Fruit fly (Drosophila melanogaster): Measurements from ENCODE around the gene CG34301.

Gene CG34301

dm6 chr3R:8742661-8743060, 30.6 kb upstream of the CG34301 start:
- no peak for TF ChIP-seq Rel (GFP tag; optimal IDR thresholded peaks at IDR 0.05)
- no peak for TF ChIP-seq Rel (tag; optimal IDR thresholded peaks at IDR 0.05)
- TF ChIP-seq GATAd (GFP tag; optimal IDR thresholded peaks at IDR 0.05): no peak
- no peak for TF ChIP-seq Dif (GFP tag; optimal IDR thresholded peaks at IDR 0.05; ENCODE audit: partially characterized antibody)
- no peak for TF ChIP-seq brk (GFP tag; optimal IDR thresholded peaks at IDR 0.05)
- TF ChIP-seq dl (GFP tag; optimal IDR thresholded peaks at IDR 0.05; ENCODE audit: insufficient read depth in 1 of 2, partially characterized antibody in 2 of 2): no peak
- TF ChIP-seq dsf (GFP tag; optimal IDR thresholded peaks at IDR 0.05; ENCODE audit: borderline replicate concordance): no peak
- TF ChIP-seq rgr (GFP tag; optimal IDR thresholded peaks at IDR 0.05): no peak
- TF ChIP-seq sv (GFP tag; optimal IDR thresholded peaks at IDR 0.05): no peak
- no peak for TF ChIP-seq CG32264 (GFP tag; optimal IDR thresholded peaks at IDR 0.05)
- TF ChIP-seq ey (GFP tag; optimal IDR thresholded peaks at IDR 0.05): no peak

dm6 chr3R:8744198-8744597, 29.0 kb upstream of the CG34301 start:
- TF ChIP-seq psq (GFP tag; optimal IDR thresholded peaks at IDR 0.05) (peak; percentile 12), Rel (GFP tag; optimal IDR thresholded peaks at IDR 0.05) (no peak), Rel (tag; optimal IDR thresholded peaks at IDR 0.05) (no peak), Vsx2 (GFP tag; optimal IDR thresholded peaks at IDR 0.05; ENCODE audit: partially characterized antibody) (no peak), usp (GFP tag; optimal IDR thresholded peaks at IDR 0.05) (no peak), HLH106 (tag; optimal IDR thresholded peaks at IDR 0.05) (peak; percentile 52), Jra (GFP tag; optimal IDR thresholded peaks at IDR 0.05) (no peak), Hnf4 (GFP tag; optimal IDR thresholded peaks at IDR 0.05) (peak; percentile 54), CG9705 (GFP tag; optimal IDR thresholded peaks at IDR 0.05) (no peak), dmrt93B (GFP tag; optimal IDR thresholded peaks at IDR 0.05) (peak; percentile 19), br (GFP tag; optimal IDR thresholded peaks at IDR 0.05) (peak; percentile 42), Dfd (GFP tag; optimal IDR thresholded peaks at IDR 0.05) (no peak), ey (GFP tag; optimal IDR thresholded peaks at IDR 0.05) (peak; percentile 65), foxo (GFP tag; optimal IDR thresholded peaks at IDR 0.05) (peak in 1 of 2 experiments; percentile 53), GATAd (GFP tag; optimal IDR thresholded peaks at IDR 0.05) (no peak), fru (GFP tag; optimal IDR thresholded peaks at IDR 0.05) (peak; percentile 47), N (GFP tag; optimal IDR thresholded peaks at IDR 0.05) (no peak), Dif (GFP tag; optimal IDR thresholded peaks at IDR 0.05; ENCODE audit: partially characterized antibody) (no peak), brk (GFP tag; optimal IDR thresholded peaks at IDR 0.05) (no peak), Hr78 (GFP tag; optimal IDR thresholded peaks at IDR 0.05) (no peak), sv (GFP tag; optimal IDR thresholded peaks at IDR 0.05) (peak; percentile 15), h (GFP tag; optimal IDR thresholded peaks at IDR 0.05) (peak; percentile 60), Abd-B (GFP tag; optimal IDR thresholded peaks at IDR 0.05) (no peak), Mio (GFP tag; optimal IDR thresholded peaks at IDR 0.05) (no peak), dl (GFP tag; optimal IDR thresholded peaks at IDR 0.05; ENCODE audit: insufficient read depth in 1 of 2, partially characterized antibody in 2 of 2) (no peak), pan (optimal IDR thresholded peaks at IDR 0.05) (no peak), tai (GFP tag; optimal IDR thresholded peaks at IDR 0.05) (peak; percentile 54), lola (GFP tag; optimal IDR thresholded peaks at IDR 0.05) (no peak), rgr (GFP tag; optimal IDR thresholded peaks at IDR 0.05) (peak; percentile 50), OdsH (GFP tag; optimal IDR thresholded peaks at IDR 0.05) (peak; percentile 46), CrebA (GFP tag; optimal IDR thresholded peaks at IDR 0.05; ENCODE audit: borderline replicate concordance) (no peak), dsf (GFP tag; optimal IDR thresholded peaks at IDR 0.05; ENCODE audit: borderline replicate concordance) (no peak)

dm6 chr3R:8746354-8746753, 26.9 kb upstream of the CG34301 start:
- peak; percentile 76 for TF ChIP-seq HLH106 (tag; optimal IDR thresholded peaks at IDR 0.05)
- no peak for TF ChIP-seq Mio (GFP tag; optimal IDR thresholded peaks at IDR 0.05)
- peak; percentile 80 for TF ChIP-seq rgr (GFP tag; optimal IDR thresholded peaks at IDR 0.05)
- no peak for TF ChIP-seq sv (GFP tag; optimal IDR thresholded peaks at IDR 0.05)
- no peak for TF ChIP-seq lola (GFP tag; optimal IDR thresholded peaks at IDR 0.05)
- no peak for TF ChIP-seq dsf (GFP tag; optimal IDR thresholded peaks at IDR 0.05; ENCODE audit: borderline replicate concordance)
- no peak for TF ChIP-seq CrebA (GFP tag; optimal IDR thresholded peaks at IDR 0.05; ENCODE audit: borderline replicate concordance)
- TF ChIP-seq Hnf4 (GFP tag; optimal IDR thresholded peaks at IDR 0.05): peak; percentile 74
- TF ChIP-seq CG32264 (GFP tag; optimal IDR thresholded peaks at IDR 0.05): no peak
- no peak for TF ChIP-seq Dif (GFP tag; optimal IDR thresholded peaks at IDR 0.05; ENCODE audit: partially characterized antibody)
- TF ChIP-seq foxo (GFP tag; optimal IDR thresholded peaks at IDR 0.05): peak in 1 of 2 experiments; percentile 82
- TF ChIP-seq Myc (optimal IDR thresholded peaks at IDR 0.05): no peak
- no peak for TF ChIP-seq Abd-B (GFP tag; optimal IDR thresholded peaks at IDR 0.05)
- TF ChIP-seq Sp1 (GFP tag; optimal IDR thresholded peaks at IDR 0.05): peak; percentile 71
- TF ChIP-seq dmrt93B (GFP tag; optimal IDR thresholded peaks at IDR 0.05): peak; percentile 41
- peak; percentile 62 for TF ChIP-seq br (GFP tag; optimal IDR thresholded peaks at IDR 0.05)
- no peak for TF ChIP-seq CG9705 (GFP tag; optimal IDR thresholded peaks at IDR 0.05)
- TF ChIP-seq h (GFP tag; optimal IDR thresholded peaks at IDR 0.05): peak; percentile 72
- TF ChIP-seq GATAd (GFP tag; optimal IDR thresholded peaks at IDR 0.05): no peak
- TF ChIP-seq usp (GFP tag; optimal IDR thresholded peaks at IDR 0.05): no peak
- no peak for TF ChIP-seq N (GFP tag; optimal IDR thresholded peaks at IDR 0.05)
- no peak for TF ChIP-seq dl (GFP tag; optimal IDR thresholded peaks at IDR 0.05; ENCODE audit: insufficient read depth in 1 of 2, partially characterized antibody in 2 of 2)
- TF ChIP-seq Dfd (GFP tag; optimal IDR thresholded peaks at IDR 0.05): no peak
- TF ChIP-seq fru (GFP tag; optimal IDR thresholded peaks at IDR 0.05): peak; percentile 78
- peak; percentile 56 for TF ChIP-seq woc (GFP tag; optimal IDR thresholded peaks at IDR 0.05)
- no peak for TF ChIP-seq Rel (GFP tag; optimal IDR thresholded peaks at IDR 0.05)
- no peak for TF ChIP-seq Rel (tag; optimal IDR thresholded peaks at IDR 0.05)
- no peak for TF ChIP-seq Vsx2 (GFP tag; optimal IDR thresholded peaks at IDR 0.05; ENCODE audit: partially characterized antibody)
- TF ChIP-seq brk (GFP tag; optimal IDR thresholded peaks at IDR 0.05): peak; percentile 46
- peak; percentile 22 for TF ChIP-seq Jra (GFP tag; optimal IDR thresholded peaks at IDR 0.05)
- peak; percentile 83 for TF ChIP-seq OdsH (GFP tag; optimal IDR thresholded peaks at IDR 0.05)
- TF ChIP-seq jim (GFP tag; optimal IDR thresholded peaks at IDR 0.05): no peak
- TF ChIP-seq pan (optimal IDR thresholded peaks at IDR 0.05): no peak
- peak; percentile 62 for TF ChIP-seq ey (GFP tag; optimal IDR thresholded peaks at IDR 0.05)
- TF ChIP-seq Hr83 (GFP tag; optimal IDR thresholded peaks at IDR 0.05; ENCODE audit: poor library complexity, severe bottlenecking): no peak
- no peak for TF ChIP-seq tai (GFP tag; optimal IDR thresholded peaks at IDR 0.05)
- TF ChIP-seq psq (GFP tag; optimal IDR thresholded peaks at IDR 0.05): peak; percentile 72
- TF ChIP-seq Hr78 (GFP tag; optimal IDR thresholded peaks at IDR 0.05): no peak
- TF ChIP-seq sage (GFP tag; optimal IDR thresholded peaks at IDR 0.05): peak; percentile 63

All from whole organism, wandering third instar larva.